Fruit fly (Drosophila melanogaster) whole organism, adult: ENCODE data around the gene Smyd3.

Experiments used
- CG11617 ChIP-seq: fragments of 200-800 bp; sonication (Bioruptor generic); optimal IDR thresholded peaks from 2 replicates; lab custom pipeline; 2017; ENCODE audit warnings: mild to moderate bottlenecking, missing biosample characterization, missing genetic modification reagents, missing genetic modification characterization
- CG12768 ChIP-seq: fragments of 200-800 bp; sonication (Bioruptor generic); optimal IDR thresholded peaks from 2 replicates; lab custom pipeline; 2017; ENCODE audit warnings: missing biosample characterization, missing genetic modification characterization, mild to moderate bottlenecking, moderate library complexity, missing genetic modification reagents
- CG14711 ChIP-seq: fragments of 200-800 bp; sonication (Bioruptor generic); optimal IDR thresholded peaks from 2 replicates; lab custom pipeline; 2018; ENCODE audit warnings: missing biosample characterization, mild to moderate bottlenecking, missing genetic modification characterization, moderate library complexity
- CG1620 ChIP-seq: fragments of 200-800 bp; sonication (Bioruptor generic); optimal IDR thresholded peaks from 2 replicates; lab custom pipeline; 2016; ENCODE audit warnings: missing biosample characterization, missing genetic modification characterization
- CG33017 ChIP-seq: fragments of 200-800 bp; sonication (Bioruptor generic); optimal IDR thresholded peaks from 2 replicates; lab custom pipeline; 2018; ENCODE audit warnings: missing biosample characterization, mild to moderate bottlenecking, missing genetic modification characterization, moderate library complexity
- CG5204 ChIP-seq: fragments of 200-800 bp; sonication (Bioruptor generic); optimal IDR thresholded peaks from 2 replicates; lab custom pipeline; 2016; ENCODE audit warnings: missing biosample characterization, missing genetic modification characterization
- CG7045 ChIP-seq: fragments of 200-800 bp; sonication (Bioruptor generic); optimal IDR thresholded peaks from 2 replicates; lab custom pipeline; 2017; ENCODE audit warnings: missing biosample characterization, mild to moderate bottlenecking, missing genetic modification characterization
- CG7101 ChIP-seq: fragments of 200-800 bp; sonication (Bioruptor generic); optimal IDR thresholded peaks from 2 replicates; lab custom pipeline; 2018; ENCODE audit warnings: missing biosample characterization, mild to moderate bottlenecking, missing genetic modification characterization, moderate library complexity
- Clk ChIP-seq: fragments of 200-800 bp; sonication (Bioruptor generic); optimal IDR thresholded peaks from 2 replicates; lab custom pipeline; 2017; ENCODE audit warnings: missing biosample characterization, missing genetic modification characterization
- Crg-1 ChIP-seq: fragments of 200-800 bp; sonication (Bioruptor generic); optimal IDR thresholded peaks from 2 replicates; lab custom pipeline; 2016; ENCODE audit warnings: missing biosample characterization, missing genetic modification characterization
- Hr96 ChIP-seq: fragments of 200-800 bp; sonication (Bioruptor generic); optimal IDR thresholded peaks from 2 replicates; lab custom pipeline; 2016; ENCODE audit warnings: missing biosample characterization, missing genetic modification characterization
- Mnt ChIP-seq: fragments of 200-800 bp; sonication (Bioruptor generic); optimal IDR thresholded peaks from 2 replicates; lab custom pipeline; 2016; ENCODE audit warnings: missing biosample characterization, mild to moderate bottlenecking, missing genetic modification characterization
- bab1 ChIP-seq: fragments of 200-800 bp; sonication (Bioruptor generic); optimal IDR thresholded peaks from 3 replicates; lab custom pipeline; 2019; ENCODE audit warnings: missing biosample characterization, mild to moderate bottlenecking, missing genetic modification characterization, moderate library complexity
- cic ChIP-seq: fragments of 200-800 bp; sonication (Bioruptor generic); optimal IDR thresholded peaks from 2 replicates; lab custom pipeline; 2017; ENCODE audit warnings: missing biosample characterization, mild to moderate bottlenecking, missing genetic modification characterization, moderate library complexity
- cnc ChIP-seq, 2 experiments: fragments of >200 bp; optimal IDR thresholded peaks; 2 replicates each; lab custom pipeline; 2017
- kay ChIP-seq: fragments of 200-800 bp; sonication (Bioruptor generic); peaks from one replicate; lab custom pipeline; 2016; ENCODE audit warnings: missing biosample characterization, missing genetic modification characterization, borderline replicate concordance
- ovo ChIP-seq: fragments of 200-800 bp; sonication (Bioruptor generic); optimal IDR thresholded peaks from 2 replicates; lab custom pipeline; 2016; ENCODE audit warnings: missing biosample characterization, missing genetic modification characterization
- pad ChIP-seq: fragments of 200-800 bp; sonication (Bioruptor generic); optimal IDR thresholded peaks from 3 replicates; lab custom pipeline; 2017; ENCODE audit warnings: missing biosample characterization, missing genetic modification characterization, mild to moderate bottlenecking, moderate library complexity, missing genetic modification reagents
- tj ChIP-seq: fragments of 200-800 bp; sonication (Bioruptor generic); optimal IDR thresholded peaks from 3 replicates; lab custom pipeline; 2017; ENCODE audit warnings: missing biosample characterization, mild to moderate bottlenecking, missing genetic modification characterization, moderate library complexity
- toe ChIP-seq: fragments of 200-800 bp; sonication (Bioruptor generic); optimal IDR thresholded peaks from 2 replicates; lab custom pipeline; 2016; ENCODE audit warnings: missing biosample characterization, missing genetic modification characterization

Gene Smyd3

DNA sequence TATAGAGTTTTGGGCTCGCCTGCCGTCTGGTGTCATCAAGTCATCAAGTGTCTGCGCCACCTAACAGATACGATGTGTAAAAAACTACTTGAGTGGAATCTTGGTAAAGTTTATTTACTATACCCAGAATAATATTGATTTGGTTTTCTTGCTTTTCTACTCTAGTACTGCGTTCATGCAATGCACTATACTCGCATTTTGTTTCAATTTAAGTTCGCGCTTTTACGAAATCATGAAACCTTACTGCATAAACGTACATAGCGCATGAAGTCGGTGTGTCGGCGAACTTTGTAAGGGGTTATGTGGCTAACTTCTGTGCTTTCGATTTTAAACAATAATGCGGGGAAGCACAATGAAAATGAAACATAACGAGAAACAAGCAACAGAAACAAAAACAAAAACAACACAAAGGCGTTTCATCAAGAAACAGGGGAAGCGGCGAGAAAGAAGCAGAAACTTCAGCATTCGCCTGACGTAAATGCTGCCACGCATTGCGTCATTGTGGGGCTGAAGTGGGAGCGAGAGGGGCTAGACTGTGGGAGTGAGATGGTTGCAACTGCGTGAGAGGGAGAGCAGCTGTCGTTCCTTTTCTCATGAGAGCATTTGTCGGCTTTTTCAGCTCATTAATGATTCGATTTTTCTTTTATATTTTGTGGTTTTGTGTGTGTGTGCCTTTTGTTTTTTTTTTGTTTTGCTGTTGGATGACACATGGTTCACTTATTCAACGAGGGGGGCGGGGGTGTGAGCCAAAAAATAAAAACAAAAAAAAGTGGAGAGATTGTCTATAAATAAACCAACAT is 43.6 kb upstream of the Smyd3 start:
- peak; percentile 74 for TF ChIP-seq kay (GFP tag; lab: Kevin White, UChicago)
- peak; percentile 12 for TF ChIP-seq cic (GFP tag; lab: Kevin White, UChicago)
- no peak for TF ChIP-seq CG33017 (tag; lab: Kevin White, UChicago)

DNA sequence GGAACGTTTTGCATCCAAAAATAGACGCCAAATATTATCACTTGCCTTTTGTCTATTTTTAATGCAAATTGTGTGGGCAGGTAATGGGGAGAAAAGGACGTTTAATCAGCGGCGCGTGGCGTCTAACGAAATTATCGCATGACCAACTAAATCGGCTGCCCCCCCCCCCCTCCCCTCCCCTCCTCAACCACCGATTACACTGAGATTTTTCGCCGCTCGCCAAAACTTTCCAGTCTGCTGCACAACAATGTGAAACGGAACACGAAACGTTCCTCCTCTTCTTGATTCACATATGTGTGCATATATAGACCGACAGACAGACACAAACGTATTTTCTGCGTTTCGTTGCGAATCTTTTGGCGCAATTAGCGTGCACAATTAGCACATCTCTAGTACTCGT is 42.5 kb upstream of the Smyd3 start:
- TF ChIP-seq ovo (GFP tag; lab: Kevin White, UChicago) (no peak), CG11617 (GFP tag; lab: Kevin White, UChicago) (no peak), CG1620 (no peak), cic (GFP tag; lab: Kevin White, UChicago) (no peak), CG7045 (no peak), Clk (GFP tag; lab: Kevin White, UChicago) (no peak), CG14711 (tag; lab: Kevin White, UChicago) (no peak), CG12768 (GFP tag; lab: Kevin White, UChicago) (no peak), toe (GFP tag; lab: Kevin White, UChicago) (no peak), kay (GFP tag; lab: Kevin White, UChicago) (no peak)

DNA sequence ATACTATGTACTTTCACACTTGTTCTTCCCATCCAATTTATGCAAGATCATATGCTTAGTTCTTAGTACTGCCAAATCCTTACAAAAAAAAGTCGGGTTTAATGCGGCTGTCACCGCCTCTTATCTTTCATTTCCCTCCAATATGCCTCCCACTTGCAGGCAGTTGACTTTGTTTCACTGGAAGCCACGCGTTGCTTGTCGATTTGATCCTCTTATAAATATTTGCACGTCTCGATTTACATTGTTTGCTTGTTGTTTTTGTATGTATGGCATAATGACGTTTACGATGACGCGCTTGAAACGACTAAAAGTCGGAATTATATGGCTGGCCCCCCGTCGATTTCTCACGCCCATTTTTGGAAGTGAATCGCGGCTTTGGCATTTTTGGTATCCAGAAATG is 40.3 kb upstream of the Smyd3 start:
- no peak for TF ChIP-seq tj (GFP tag; lab: Kevin White, UChicago)
- TF ChIP-seq kay (GFP tag; lab: Kevin White, UChicago), result peak; percentile 74

DNA sequence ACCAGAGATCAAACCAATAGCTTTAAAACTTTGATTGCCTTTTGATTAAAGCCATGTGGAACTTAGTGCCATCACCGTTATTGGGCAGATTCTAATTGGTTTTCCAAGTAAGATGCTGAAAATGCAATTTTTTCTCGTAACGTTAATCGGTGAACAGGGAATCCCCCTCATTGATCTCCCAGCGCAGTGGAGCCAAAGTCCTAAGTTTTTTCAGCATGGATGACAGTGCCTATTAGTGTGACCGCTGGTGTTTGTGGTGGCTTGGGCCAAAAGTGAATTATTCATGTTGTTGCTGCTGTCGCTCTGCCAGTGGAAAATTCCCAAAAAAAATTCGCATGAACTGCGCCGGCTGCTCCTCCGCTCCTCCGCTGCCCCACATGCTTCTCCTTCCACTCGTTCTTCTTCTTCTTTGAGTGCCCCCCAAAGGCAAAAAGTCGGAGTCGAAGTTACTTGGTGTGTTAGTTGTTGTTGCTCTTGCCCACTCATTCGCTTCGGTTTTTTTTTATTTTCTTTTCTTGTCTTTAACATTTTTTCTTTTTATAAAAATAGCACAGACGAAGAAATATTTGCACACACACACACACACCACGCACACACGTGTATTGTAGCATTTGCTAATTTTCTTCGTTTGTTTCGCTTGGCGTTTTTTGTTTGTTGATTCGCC is 39.4 kb upstream of the Smyd3 start:
- TF ChIP-seq tj (GFP tag; lab: Kevin White, UChicago) (no peak), Clk (GFP tag; lab: Kevin White, UChicago) (no peak), pad (GFP tag; lab: Kevin White, UChicago) (no peak), kay (GFP tag; lab: Kevin White, UChicago) (no peak), ovo (GFP tag; lab: Kevin White, UChicago) (no peak), cnc (optimal IDR thresholded peaks at IDR 0.05; lab: Kevin White, UChicago) (no peak), toe (GFP tag; lab: Kevin White, UChicago) (no peak), CG5204 (GFP tag; lab: Kevin White, UChicago) (no peak), CG33017 (tag; lab: Kevin White, UChicago) (no peak), CG12768 (GFP tag; lab: Kevin White, UChicago) (no peak), Crg-1 (GFP tag; lab: Kevin White, UChicago) (no peak)

DNA sequence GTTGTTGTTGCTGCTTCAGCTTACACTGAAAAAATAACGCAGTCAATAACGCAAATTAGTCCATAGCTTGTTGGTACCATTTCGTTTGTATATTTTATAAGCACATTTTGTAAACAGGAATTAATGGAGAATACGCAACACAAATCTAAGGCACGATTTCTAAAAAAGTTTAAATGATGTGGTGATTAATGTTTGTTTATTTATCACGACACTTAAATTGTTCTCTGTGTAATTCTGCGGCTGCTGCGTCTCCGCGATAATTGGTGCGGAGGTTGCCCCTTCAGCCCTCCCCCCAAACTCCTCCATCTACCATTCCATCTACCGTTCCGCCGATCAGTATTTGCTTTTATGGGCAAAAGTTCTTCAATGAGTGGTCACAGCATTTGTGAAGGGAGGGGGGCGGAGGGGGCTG is 38.8 kb upstream of the Smyd3 start:
- TF ChIP-seq toe (GFP tag; lab: Kevin White, UChicago) (no peak), kay (GFP tag; lab: Kevin White, UChicago) (peak; percentile 34)

DNA sequence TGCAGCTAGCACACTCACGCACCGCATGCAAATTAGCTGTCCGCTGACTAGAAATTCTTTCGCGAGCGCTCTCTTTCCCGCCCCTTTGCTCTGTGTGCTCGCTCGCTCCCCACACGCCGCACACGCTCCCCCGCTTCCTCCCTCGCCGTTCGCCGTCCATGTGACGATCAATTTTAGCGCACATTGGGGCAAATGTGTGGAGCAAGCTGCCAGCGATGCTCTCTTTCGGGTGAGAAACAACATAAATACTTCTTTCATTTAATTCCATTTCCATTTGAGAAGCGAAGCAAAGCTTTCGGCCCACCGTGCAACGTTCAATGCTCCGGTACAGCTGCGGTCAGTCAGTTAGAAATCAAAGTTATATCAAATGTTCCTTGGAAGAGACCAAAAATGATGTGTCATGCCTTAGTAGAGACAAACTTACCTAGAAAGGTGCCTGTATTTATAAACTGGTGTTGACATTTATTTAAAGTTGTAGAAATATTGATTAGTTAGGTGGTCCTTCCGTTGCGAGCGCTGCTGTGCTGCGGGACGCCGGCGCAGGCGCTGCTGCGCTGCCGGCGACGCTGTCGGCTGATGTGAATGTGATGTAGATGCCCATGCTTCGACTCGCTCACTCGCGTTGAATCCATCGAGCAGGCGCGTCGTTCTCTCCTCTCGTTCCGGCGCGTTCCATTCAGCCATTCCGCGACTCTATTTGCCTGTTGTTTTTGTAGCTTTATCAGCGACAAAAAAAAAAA is 37.5 kb upstream of the Smyd3 start:
- TF ChIP-seq CG14711 (tag; lab: Kevin White, UChicago), result peak; percentile 88
- peak; percentile 49 for TF ChIP-seq toe (GFP tag; lab: Kevin White, UChicago)
- peak; percentile 83 for TF ChIP-seq tj (GFP tag; lab: Kevin White, UChicago)
- peak; percentile 46 for TF ChIP-seq ovo (GFP tag; lab: Kevin White, UChicago)
- peak; percentile 85 for TF ChIP-seq CG12768 (GFP tag; lab: Kevin White, UChicago)
- TF ChIP-seq CG11617 (GFP tag; lab: Kevin White, UChicago), result peak; percentile 95
- TF ChIP-seq CG33017 (tag; lab: Kevin White, UChicago), result peak; percentile 88
- peak; percentile 93 for TF ChIP-seq Hr96
- TF ChIP-seq CG7101 (tag; lab: Kevin White, UChicago), result peak; percentile 94
- peak; percentile 83 for TF ChIP-seq pad (GFP tag; lab: Kevin White, UChicago)
- peak; percentile 84 for TF ChIP-seq Mnt
- peak; percentile 84 for TF ChIP-seq CG1620
- peak; percentile 56 for TF ChIP-seq kay (GFP tag; lab: Kevin White, UChicago)
- TF ChIP-seq CG5204 (GFP tag; lab: Kevin White, UChicago), result peak; percentile 89
- TF ChIP-seq CG7045, result peak; percentile 93
- peak; percentile 77 for TF ChIP-seq Clk (GFP tag; lab: Kevin White, UChicago)
- TF ChIP-seq cnc (optimal IDR thresholded peaks at IDR 0.05; lab: Kevin White, UChicago), result no peak
- peak; percentile 66 for TF ChIP-seq Crg-1 (GFP tag; lab: Kevin White, UChicago)
- TF ChIP-seq cic (GFP tag; lab: Kevin White, UChicago), result peak; percentile 69
- peak; percentile 95 for TF ChIP-seq bab1 (GFP tag; lab: Kevin White, UChicago)
